Worm (Caenorhabditis elegans): Measurements from ENCODE around the gene nhr-22.
A peak's percentile ranks its signal among the peaks of the same experiment; 100 is the strongest.

The nhr-22 gene

ce11 chrII:6493139-6493538 lies 43.5 kb upstream of the nhr-22 start:
- no peak for TF ChIP-seq ceh-28 (tag; optimal IDR thresholded peaks at IDR 0.05)
- no peak for TF ChIP-seq dmd-6 (GFP tag; IDR thresholded peaks at IDR 0.05)
- TF ChIP-seq ceh-44 (GFP tag; IDR thresholded peaks at IDR 0.05): no peak
- no peak for TF ChIP-seq gei-8 (GFP tag; optimal IDR thresholded peaks at IDR 0.05)
- TF ChIP-seq snpc-1.2 (GFP tag; IDR thresholded peaks at IDR 0.05): no peak
- TF ChIP-seq vab-7 (GFP tag; IDR thresholded peaks at IDR 0.05): no peak
- no peak for TF ChIP-seq aly-2 (tag; optimal IDR thresholded peaks at IDR 0.05)
- no peak for TF ChIP-seq mep-1 (tag; optimal IDR thresholded peaks at IDR 0.05)
- no peak for TF ChIP-seq Y105C5A.15 (GFP tag; IDR thresholded peaks at IDR 0.05)
- TF ChIP-seq Y75B8A.6 (GFP tag; IDR thresholded peaks at IDR 0.05): no peak

- TF ChIP-seq fos-1 (tag; optimal IDR thresholded peaks at IDR 0.05): no peak
- peak; percentile 81 for TF ChIP-seq hmg-1.1 (GFP tag; IDR thresholded peaks at IDR 0.05)
- peak; percentile 22 for TF ChIP-seq hlh-30 (tag; optimal IDR thresholded peaks at IDR 0.05; ENCODE audit: insufficient read depth)
- TF ChIP-seq egl-43 (GFP tag; IDR thresholded peaks at IDR 0.05): peak; percentile 82
- TF ChIP-seq Y48G9A.11 (GFP tag; IDR thresholded peaks at IDR 0.05): no peak
- 0 out of 2 replicates have a peak, but pooled peaks have one; percentile 36 for TF ChIP-seq php-3 (GFP tag; IDR thresholded peaks at IDR 0.05)
- TF ChIP-seq mes-2 (tag; optimal IDR thresholded peaks at IDR 0.05; ENCODE audit: poor library complexity, severe bottlenecking): peak; percentile 61
- no peak for TF ChIP-seq gei-8 (GFP tag; optimal IDR thresholded peaks at IDR 0.05)
- no peak for TF ChIP-seq dmd-8 (GFP tag; IDR thresholded peaks at IDR 0.05)
- TF ChIP-seq nhr-48 (tag; optimal IDR thresholded peaks at IDR 0.05): peak; percentile 8
- TF ChIP-seq T26A8.4 (GFP tag; IDR thresholded peaks at IDR 0.05): 0 out of 2 replicates have a peak, but pooled peaks have one; percentile 40
- peak; percentile 65 for TF ChIP-seq snpc-4 (tag; optimal IDR thresholded peaks at IDR 0.05)
- TF ChIP-seq hlh-11 (tag; optimal IDR thresholded peaks at IDR 0.05): peak; percentile 77
- 0 out of 4 replicates have a peak, but pooled peaks of 1 of the 2 experiments have one; percentile 32 for TF ChIP-seq madf-5 (GFP tag; IDR thresholded peaks at IDR 0.05)
- TF ChIP-seq lin-13 (GFP tag; optimal IDR thresholded peaks at IDR 0.05): peak; percentile 68
- TF ChIP-seq lin-38 (GFP tag; IDR thresholded peaks at IDR 0.05): peak; percentile 44
- 0 out of 2 replicates have a peak, but pooled peaks have one; percentile 23 for TF ChIP-seq snpc-1.2 (GFP tag; IDR thresholded peaks at IDR 0.05)
- TF ChIP-seq F44E2.7 (GFP tag; IDR thresholded peaks at IDR 0.05): 0 out of 2 replicates have a peak, but pooled peaks have one; percentile 56
- TF ChIP-seq dmd-6 (GFP tag; IDR thresholded peaks at IDR 0.05): peak; percentile 28; the same call in 1 of the 2 replicates
- no peak for TF ChIP-seq daf-19 (GFP tag; conservative IDR thresholded peaks at IDR 0.05)
- TF ChIP-seq saeg-2 (GFP tag; IDR thresholded peaks at IDR 0.05): no peak
- peak; percentile 49 for TF ChIP-seq nhr-11 (tag; optimal IDR thresholded peaks at IDR 0.05)
- TF ChIP-seq Y75B8A.6 (GFP tag; IDR thresholded peaks at IDR 0.05): no peak
- TF ChIP-seq arid-1 (GFP tag; conservative IDR thresholded peaks at IDR 0.05): no peak
- peak; percentile 41; the same call in 1 of the 2 replicates for TF ChIP-seq vab-7 (GFP tag; IDR thresholded peaks at IDR 0.05)
- TF ChIP-seq mep-1 (tag; optimal IDR thresholded peaks at IDR 0.05): peak; percentile 85
- no peak for TF ChIP-seq ces-1 (GFP tag; optimal IDR thresholded peaks at IDR 0.05)
- peak; percentile 44 for TF ChIP-seq dpl-1 (GFP tag; optimal IDR thresholded peaks at IDR 0.05)
- peak; percentile 4 for TF ChIP-seq spr-1 (tag; optimal IDR thresholded peaks at IDR 0.05)
- no peak for TF ChIP-seq attf-4 (tag; optimal IDR thresholded peaks at IDR 0.05)
- TF ChIP-seq nhr-41 (GFP tag; IDR thresholded peaks at IDR 0.05): no peak
- peak; percentile 77 for TF ChIP-seq fkh-10 (GFP tag; optimal IDR thresholded peaks at IDR 0.05)
- TF ChIP-seq mdl-1 (tag; optimal IDR thresholded peaks at IDR 0.05): peak in 1 of 2 experiments; percentile 27
- TF ChIP-seq zip-11 (GFP tag; IDR thresholded peaks at IDR 0.05): no peak
- no peak for TF ChIP-seq ceh-44 (GFP tag; IDR thresholded peaks at IDR 0.05)
- TF ChIP-seq lim-7 (GFP tag; IDR thresholded peaks at IDR 0.05): peak; percentile 71
- no peak for TF ChIP-seq nhr-102 (tag; optimal IDR thresholded peaks at IDR 0.05)
- peak in 1 of 2 experiments; percentile 48 for TF ChIP-seq unc-62 (GFP tag; optimal IDR thresholded peaks at IDR 0.05 in 1 of 2)
- no peak for TF ChIP-seq unc-62 (tag; optimal IDR thresholded peaks at IDR 0.05)
- peak; percentile 64 for TF ChIP-seq rbr-2 (tag; optimal IDR thresholded peaks at IDR 0.05)
- peak; percentile 97 for TF ChIP-seq set-16 (GFP tag; IDR thresholded peaks at IDR 0.05)
- TF ChIP-seq ceh-20 (GFP tag; IDR thresholded peaks at IDR 0.05): peak; percentile 63
- TF ChIP-seq F37D6.2 (tag; optimal IDR thresholded peaks at IDR 0.05): peak; percentile 71
- TF ChIP-seq cey-2 (tag; optimal IDR thresholded peaks at IDR 0.05; ENCODE audit: borderline replicate concordance, insufficient read depth): no peak
Measured at ce11 chrII:6491817-6492452, 42.3 kb upstream of the nhr-22 start, which contains the start of the genes T28D9.11 and T28D9.1. TSS of gene T28D9.11 (minus strand) at chrII:6491993. TSS of gene T28D9.1 (plus strand) at chrII:6492402.

Measured in whole organism, L4 larva.